Worm (Caenorhabditis elegans) whole organism, young adult: ENCODE results near the gene F58D12.3.

Experiments
- B0019.2 ChIP-seq: fragments of 200-800 bp; sonication (Bioruptor generic); conservative IDR thresholded peaks from 2 replicates; pipeline ENCODE4 v1.3.6; 2022; ENCODE audit warnings: missing genetic modification reagents, missing genetic modification characterization, missing compliant biosample characterization
- B0035.1 ChIP-seq: sonication (generic microtip); optimal IDR thresholded peaks from 2 replicates; lab custom pipeline; 2016; ENCODE audit warnings: missing genetic modification characterization, mild to moderate bottlenecking, missing compliant biosample characterization, missing genotype, missing genetic modification reagents
- B0261.1 ChIP-seq: sonication (generic microtip); optimal IDR thresholded peaks from 2 replicates; lab custom pipeline; 2016; ENCODE audit warnings: mild to moderate bottlenecking, missing genetic modification characterization, moderate library complexity, missing compliant biosample characterization
- B0336.3 ChIP-seq: fragments of 200-800 bp; sonication (Bioruptor generic); IDR thresholded peaks from 2 replicates; pipeline ENCODE4 v1.3.6; 2022; ENCODE audit warnings: missing genetic modification characterization, missing compliant biosample characterization
- F10E7.11 ChIP-seq: sonication (generic microtip); optimal IDR thresholded peaks from 2 replicates; lab custom pipeline; 2017; ENCODE audit warnings: mild to moderate bottlenecking, missing genetic modification characterization, moderate library complexity, missing compliant biosample characterization
- F33H1.4 ChIP-seq: fragments of 200-800 bp; sonication (Bioruptor generic); IDR thresholded peaks from 2 replicates; pipeline ENCODE4 v1.3.6; 2022; ENCODE audit warnings: missing genetic modification reagents, missing genetic modification characterization, missing compliant biosample characterization
- F49E8.2 ChIP-seq: sonication (generic microtip); optimal IDR thresholded peaks from 3 replicates; lab custom pipeline; 2017; ENCODE audit warnings: missing genetic modification characterization, mild to moderate bottlenecking, missing compliant biosample characterization, antibody characterized with exemption, moderate library complexity; ENCODE audit not compliant: insufficient read depth
- K11D2.4 ChIP-seq: fragments of 200-800 bp; sonication (Bioruptor generic); IDR thresholded peaks from 2 replicates; pipeline ENCODE4 v1.3.6; 2022; ENCODE audit warnings: missing genetic modification reagents, missing genetic modification characterization, missing compliant biosample characterization
- T26A5.8 ChIP-seq: sonication (generic microtip); optimal IDR thresholded peaks from 2 replicates; lab custom pipeline; 2016; ENCODE audit warnings: missing genetic modification characterization, missing compliant biosample characterization
- Y53F4B.3 ChIP-seq: fragments of 200-800 bp; sonication (Bioruptor generic); IDR thresholded peaks from 2 replicates; pipeline ENCODE4 v1.3.6; 2022; ENCODE audit warnings: missing genetic modification reagents, missing genetic modification characterization, missing compliant biosample characterization
- Y56A3A.18 ChIP-seq: fragments of 200-800 bp; sonication (Bioruptor generic); IDR thresholded peaks from 2 replicates; pipeline ENCODE4 v1.3.6; 2022; ENCODE audit warnings: missing genetic modification reagents, missing genetic modification characterization, missing compliant biosample characterization
- Y79H2A.3 ChIP-seq: fragments of 200-800 bp; sonication (Bioruptor generic); conservative IDR thresholded peaks from 2 replicates; pipeline ENCODE4 v1.3.6; 2022; ENCODE audit warnings: missing genetic modification reagents, missing genetic modification characterization, missing compliant biosample characterization
- ZK185.1 ChIP-seq: sonication (generic microtip); optimal IDR thresholded peaks from 2 replicates; lab custom pipeline; 2016; ENCODE audit warnings: mild to moderate bottlenecking, missing genetic modification characterization, missing compliant biosample characterization; ENCODE audit not compliant: poor library complexity, severe bottlenecking
- ama-1 ChIP-seq, 3 experiments: fragments of 150-350 bp in 1 of 3; sonication (generic microtip) in 2 of 3; optimal IDR thresholded peaks; 2 replicates each; lab custom pipeline; 2014 to 2018; ENCODE audit warnings: missing biosample characterization in 2 of 3, missing genetic modification characterization in 2 of 3, missing genetic modification reagents in 2 of 3
- atf-7 ChIP-seq: sonication (generic microtip); optimal IDR thresholded peaks from 2 replicates; lab custom pipeline; 2017; ENCODE audit warnings: mild to moderate bottlenecking, missing genetic modification characterization, missing compliant biosample characterization
- attf-5 ChIP-seq: fragments of 200-800 bp; sonication (Bioruptor generic); optimal IDR thresholded peaks from 2 replicates; lab custom pipeline; 2018; ENCODE audit warnings: mild to moderate bottlenecking, missing genetic modification characterization, missing compliant biosample characterization
- bed-1 ChIP-seq: fragments of 200-800 bp; sonication (Bioruptor generic); IDR thresholded peaks from 2 replicates; pipeline ENCODE4 v1.3.6; 2022; ENCODE audit warnings: missing genetic modification reagents, missing genetic modification characterization, missing compliant biosample characterization
- ceh-100 ChIP-seq: fragments of 200-800 bp; sonication (Bioruptor generic); IDR thresholded peaks from 2 replicates; pipeline ENCODE4 v1.3.6; 2022; ENCODE audit warnings: missing genetic modification reagents, missing genetic modification characterization, missing compliant biosample characterization
- ceh-58 ChIP-seq: fragments of 200-800 bp; sonication (Bioruptor generic); IDR thresholded peaks from 2 replicates; pipeline ENCODE4 v1.3.6; 2022; ENCODE audit warnings: missing genetic modification characterization, missing compliant biosample characterization
- chd-7 ChIP-seq: sonication (generic microtip); optimal IDR thresholded peaks from 2 replicates; lab custom pipeline; 2016; ENCODE audit warnings: mild to moderate bottlenecking, missing genetic modification characterization, moderate library complexity, missing compliant biosample characterization
- dox-1 ChIP-seq: fragments of 200-800 bp; sonication (Bioruptor generic); IDR thresholded peaks from 2 replicates; pipeline ENCODE4 v1.3.6; 2022; ENCODE audit warnings: missing genetic modification reagents, missing genetic modification characterization, missing compliant biosample characterization
- egrh-3 ChIP-seq: fragments of 200-800 bp; sonication (Bioruptor generic); IDR thresholded peaks from 2 replicates; pipeline ENCODE4 v1.3.6; 2022; ENCODE audit warnings: missing genetic modification reagents, missing genetic modification characterization, missing compliant biosample characterization
- ekl-4 ChIP-seq: fragments of 200-800 bp; sonication (Bioruptor generic); IDR thresholded peaks from 2 replicates; pipeline ENCODE4 v1.3.6; 2022; ENCODE audit warnings: missing genetic modification reagents, missing genetic modification characterization, missing compliant biosample characterization
- ets-4 ChIP-seq: fragments of 200-800 bp; sonication (Bioruptor generic); optimal IDR thresholded peaks from 2 replicates; lab custom pipeline; 2018; ENCODE audit warnings: mild to moderate bottlenecking, missing genetic modification characterization, missing compliant biosample characterization
- gei-17 ChIP-seq: fragments of 200-800 bp; sonication (Bioruptor generic); optimal IDR thresholded peaks from 2 replicates; lab custom pipeline; 2018; ENCODE audit warnings: mild to moderate bottlenecking, missing genetic modification characterization, missing compliant biosample characterization
- him-1 ChIP-seq: sonication (generic microtip); optimal IDR thresholded peaks from 2 replicates; lab custom pipeline; 2016; ENCODE audit warnings: missing genotype, missing genetic modification reagents, missing genetic modification characterization, missing compliant biosample characterization
- hlh-12 ChIP-seq: sonication (generic microtip); optimal IDR thresholded peaks from 2 replicates; lab custom pipeline; 2016; ENCODE audit warnings: missing genetic modification characterization, missing compliant biosample characterization
- hlh-26 ChIP-seq: fragments of 200-800 bp; sonication (Bioruptor generic); conservative IDR thresholded peaks from 2 replicates; pipeline ENCODE4 v1.3.6; 2022; ENCODE audit warnings: missing genetic modification reagents, missing genetic modification characterization, missing compliant biosample characterization
- hrde-1 ChIP-seq: sonication (generic microtip); optimal IDR thresholded peaks from 2 replicates; lab custom pipeline; 2016; ENCODE audit warnings: missing genetic modification characterization, mild to moderate bottlenecking, missing compliant biosample characterization, moderate library complexity, missing genotype, missing genetic modification reagents, borderline replicate concordance
- hsf-1 ChIP-seq: fragments of 200-800 bp; sonication (Bioruptor generic); IDR thresholded peaks from 2 replicates; pipeline ENCODE4 v1.3.6; 2022; ENCODE audit warnings: missing genetic modification reagents, missing genetic modification characterization, missing compliant biosample characterization
- lag-1 ChIP-seq: fragments of 200-800 bp; sonication (Bioruptor generic); IDR thresholded peaks from 2 replicates; pipeline ENCODE4 v1.3.6; 2022; ENCODE audit warnings: missing genetic modification reagents, missing genetic modification characterization, missing compliant biosample characterization
- lin-35 ChIP-seq, 3 experiments: fragments of 150-350 bp in 2 of 3; sonication (generic microtip) in 1 of 3; optimal IDR thresholded peaks; 2 replicates each; lab custom pipeline; 2014 to 2018; ENCODE audit warnings: missing biosample characterization in 3 of 3, missing genetic modification characterization in 3 of 3, missing genetic modification reagents in 3 of 3
- lin-54 ChIP-seq: fragments of 200-800 bp; sonication (Bioruptor generic); optimal IDR thresholded peaks from 2 replicates; lab custom pipeline; 2018; ENCODE audit warnings: mild to moderate bottlenecking, missing genetic modification characterization, missing compliant biosample characterization
- lsy-27 ChIP-seq: sonication (generic microtip); optimal IDR thresholded peaks from 2 replicates; lab custom pipeline; 2017; ENCODE audit warnings: missing genetic modification characterization, mild to moderate bottlenecking, missing compliant biosample characterization, antibody characterized with exemption, missing genotype, borderline replicate concordance; ENCODE audit not compliant: insufficient read depth
- madf-10 ChIP-seq: sonication (generic microtip); optimal IDR thresholded peaks from 2 replicates; lab custom pipeline; 2016; ENCODE audit warnings: mild to moderate bottlenecking, missing genetic modification characterization, missing compliant biosample characterization
- madf-3 ChIP-seq: fragments of 200-800 bp; sonication (Bioruptor generic); IDR thresholded peaks from 2 replicates; pipeline ENCODE4 v1.3.6; 2022; ENCODE audit warnings: missing genetic modification reagents, missing genetic modification characterization, missing compliant biosample characterization
- madf-8 ChIP-seq: fragments of 200-800 bp; sonication (Bioruptor generic); conservative IDR thresholded peaks from 2 replicates; pipeline ENCODE4 v1.3.6; 2022; ENCODE audit warnings: missing genetic modification reagents, missing genetic modification characterization, missing compliant biosample characterization
- mxl-1 ChIP-seq: sonication (generic microtip); optimal IDR thresholded peaks from 2 replicates; lab custom pipeline; 2016; ENCODE audit warnings: missing genetic modification characterization, missing compliant biosample characterization
- nfya-1 ChIP-seq: sonication (generic microtip); optimal IDR thresholded peaks from 2 replicates; lab custom pipeline; 2017; ENCODE audit warnings: antibody characterized with exemption, missing compliant biosample characterization, missing genetic modification characterization, borderline replicate concordance; ENCODE audit not compliant: insufficient read depth
- nhr-120 ChIP-seq: fragments of 200-800 bp; sonication (Bioruptor generic); IDR thresholded peaks from 2 replicates; pipeline ENCODE4 v1.3.6; 2022; ENCODE audit warnings: missing genetic modification characterization, missing compliant biosample characterization
- nhr-179 ChIP-seq: sonication (generic microtip); optimal IDR thresholded peaks from 2 replicates; lab custom pipeline; 2016; ENCODE audit warnings: mild to moderate bottlenecking, missing genetic modification characterization, missing compliant biosample characterization
- pha-4 ChIP-seq: fragments of 150-350 bp; sonication (generic microtip); optimal IDR thresholded peaks from 2 replicates; lab custom pipeline; 2014; ENCODE audit warnings: missing biosample characterization, missing genetic modification reagents, missing genetic modification characterization
- rpc-1 ChIP-seq, 2 experiments: fragments of 150-350 bp in 1 of 2; sonication (generic microtip) in 1 of 2; optimal IDR thresholded peaks; 2 replicates each; lab custom pipeline; 2014 to 2018; ENCODE audit warnings: missing biosample characterization in 1 of 2, missing genetic modification characterization in 1 of 2, missing genetic modification reagents in 1 of 2, missing genotype in 1 of 2
- sdz-38 ChIP-seq: sonication (generic microtip); optimal IDR thresholded peaks from 2 replicates; lab custom pipeline; 2016; ENCODE audit warnings: missing genotype, missing genetic modification characterization, missing compliant biosample characterization
- snpc-1.3 ChIP-seq: sonication (generic microtip); optimal IDR thresholded peaks from 2 replicates; lab custom pipeline; 2017; ENCODE audit warnings: missing genetic modification characterization, mild to moderate bottlenecking, missing compliant biosample characterization, antibody characterized with exemption, moderate library complexity, missing genotype, missing genetic modification reagents; ENCODE audit not compliant: insufficient read depth
- zfh-2 ChIP-seq: fragments of 200-800 bp; sonication (Bioruptor generic); conservative IDR thresholded peaks from 2 replicates; pipeline ENCODE4 v1.3.6; 2022; ENCODE audit warnings: missing genetic modification reagents, missing genetic modification characterization, missing compliant biosample characterization
- ztf-28 ChIP-seq: fragments of 200-800 bp; sonication (Bioruptor generic); IDR thresholded peaks from 2 replicates; pipeline ENCODE4 v1.3.6; 2022; ENCODE audit warnings: missing genetic modification reagents, missing genetic modification characterization, missing compliant biosample characterization

Gene F58D12.3

ce11 chrV:14028256-14028743 is 29.3 kb upstream of the F58D12.3 start (continued):
- TF ChIP-seq lin-54 (peak; percentile 61), madf-3 (no peak), hrde-1 (peak; percentile 84), hlh-26 (GFP tag; lab: Robert Waterston, UW) (no peak), nfya-1 (tag; lab: Kevin White, UChicago) (no peak), lsy-27 (tag; lab: Kevin White, UChicago) (no peak), Y56A3A.18 (GFP tag; lab: Robert Waterston, UW) (0 out of 2 replicates have a peak, but pooled peaks have one; percentile 78), madf-10 (tag; lab: Kevin White, UChicago) (peak; percentile 67), chd-7 (tag; lab: Kevin White, UChicago) (no peak), B0336.3 (GFP tag; lab: Robert Waterston, UW) (peak; percentile 94), B0261.1 (tag; lab: Kevin White, UChicago) (peak; percentile 20), nhr-179 (tag; lab: Kevin White, UChicago) (peak; percentile 55), F33H1.4 (peak; percentile 66), him-1 (tag; lab: Kevin White, UChicago) (peak; percentile 94), B0035.1 (tag; lab: Kevin White, UChicago) (peak; percentile 38), rpc-1 (optimal IDR thresholded peaks at IDR 0.05; lab: Kevin White, UChicago) (no peak), rpc-1 (tag; optimal IDR thresholded peaks at IDR 0.05; lab: Kevin White, UChicago) (no peak), T26A5.8 (tag; lab: Kevin White, UChicago) (no peak), B0019.2 (GFP tag; lab: Robert Waterston, UW) (no peak), Y79H2A.3 (GFP tag; lab: Robert Waterston, UW) (no peak), lag-1 (GFP tag; lab: Robert Waterston, UW) (no peak), nhr-120 (GFP tag; lab: Robert Waterston, UW) (no peak), ceh-58 (GFP tag; lab: Robert Waterston, UW) (no peak), lin-35 (GFP tag; optimal IDR thresholded peaks at IDR 0.05; lab: Kevin White, UChicago) (peak in 1 of 3 experiments; percentile 50), ZK185.1 (tag; lab: Kevin White, UChicago) (no peak), ekl-4 (peak; percentile 92), pha-4 (tag; lab: Kevin White, UChicago) (no peak), egrh-3 (GFP tag; lab: Robert Waterston, UW) (peak; percentile 73), snpc-1.3 (tag; lab: Kevin White, UChicago) (peak; percentile 22), gei-17 (no peak), F10E7.11 (no peak), ceh-100 (GFP tag; lab: Robert Waterston, UW) (peak; percentile 84), hsf-1 (GFP tag; lab: Robert Waterston, UW) (peak; percentile 74), hlh-12 (tag; lab: Kevin White, UChicago) (no peak), mxl-1 (tag; lab: Kevin White, UChicago) (no peak), attf-5 (GFP tag; lab: Kevin White, UChicago) (no peak), zfh-2 (GFP tag; lab: Robert Waterston, UW) (no peak), ama-1 (optimal IDR thresholded peaks at IDR 0.05; lab: Kevin White, UChicago) (peak; percentile 84), ama-1 (GFP tag; optimal IDR thresholded peaks at IDR 0.05; lab: Kevin White, UChicago) (no peak), atf-7 (peak; percentile 26), ets-4 (peak; percentile 43), ztf-28 (GFP tag; lab: Robert Waterston, UW) (peak; percentile 57; the same call in 1 of the 2 replicates), dox-1 (peak; percentile 96), madf-8 (GFP tag; lab: Robert Waterston, UW) (peak; percentile 44), sdz-38 (tag; lab: Kevin White, UChicago) (no peak), K11D2.4 (GFP tag; lab: Robert Waterston, UW) (peak; percentile 52; the same call in 1 of the 2 replicates), F49E8.2 (tag; lab: Kevin White, UChicago) (peak; percentile 8), Y53F4B.3 (GFP tag; lab: Robert Waterston, UW) (peak; percentile 57), bed-1 (GFP tag; lab: Robert Waterston, UW) (no peak)
